Worm (Caenorhabditis elegans) whole organism, L4/young adult: ENCODE results near the gene D2023.4.

ENCODE experiments used
- W03F9.2 ChIP-seq: fragments of 150-350 bp; optimal IDR thresholded peaks from 2 replicates; lab custom pipeline; 2014; ENCODE audit warnings: missing biosample characterization, missing genetic modification characterization
- dao-5 ChIP-seq: sonication (generic microtip); optimal IDR thresholded peaks from 2 replicates; lab custom pipeline; 2016; ENCODE audit warnings: missing genotype, missing genetic modification characterization, moderate library complexity, missing compliant biosample characterization
- him-1 ChIP-seq: sonication (generic microtip); optimal IDR thresholded peaks from 2 replicates; lab custom pipeline; 2016; ENCODE audit warnings: missing genotype, missing genetic modification reagents, missing genetic modification characterization, missing compliant biosample characterization

The D2023.4 gene

ce11 chrV:11825662-11826061 is at the start of gene D2023.4:
TSS of gene D2023.4 (minus strand) at chrV:11825762.
- no peak for TF ChIP-seq him-1 (tag; lab: Kevin White, UChicago)
- no peak for TF ChIP-seq W03F9.2 (tag; lab: Kevin White, UChicago)
- TF ChIP-seq dao-5 (tag; lab: Kevin White, UChicago), result no peak

ce11 chrV:11875060-11875459 is 49.5 kb upstream of the D2023.4 start, which contains the start of gene sulp-4:
TSS of gene sulp-4 (plus strand) at chrV:11875360.
- TF ChIP-seq W03F9.2 (tag; lab: Kevin White, UChicago), result no peak
- no peak for TF ChIP-seq dao-5 (tag; lab: Kevin White, UChicago)
- TF ChIP-seq him-1 (tag; lab: Kevin White, UChicago), result no peak

ce11 chrV:11868142-11868541 is 42.6 kb upstream of the D2023.4 start, which contains the start of gene R13H4.7:
TSS of gene R13H4.7 (minus strand) at chrV:11868242.
- TF ChIP-seq him-1 (tag; lab: Kevin White, UChicago), result no peak
- no peak for TF ChIP-seq W03F9.2 (tag; lab: Kevin White, UChicago)
- TF ChIP-seq dao-5 (tag; lab: Kevin White, UChicago), result no peak

ce11 chrV:11862817-11863216 is 37.3 kb upstream of the D2023.4 start, which contains the start of gene R13H4.6:
TSS of gene R13H4.6 (plus strand) at chrV:11863117.
- TF ChIP-seq him-1 (tag; lab: Kevin White, UChicago) (no peak), W03F9.2 (tag; lab: Kevin White, UChicago) (no peak), dao-5 (tag; lab: Kevin White, UChicago) (no peak)

ce11 chrV:11861880-11862544 is 36.5 kb upstream of the D2023.4 start:
- TF ChIP-seq W03F9.2 (tag; lab: Kevin White, UChicago) (no peak), him-1 (tag; lab: Kevin White, UChicago) (no peak), dao-5 (tag; lab: Kevin White, UChicago) (no peak)

- TF ChIP-seq W03F9.2 (tag; lab: Kevin White, UChicago) (no peak), dao-5 (tag; lab: Kevin White, UChicago) (no peak), him-1 (tag; lab: Kevin White, UChicago) (no peak)
These were observed 34.8 kb upstream of the D2023.4 start, which contains the start of gene R13H4.5 for ce11 chrV:11860375-11860774. TSS of gene R13H4.5 (plus strand) at chrV:11860675.

- no peak for TF ChIP-seq W03F9.2 (tag; lab: Kevin White, UChicago)
- TF ChIP-seq dao-5 (tag; lab: Kevin White, UChicago), result no peak
- TF ChIP-seq him-1 (tag; lab: Kevin White, UChicago), result no peak
These were observed 33.7 kb upstream of the D2023.4 start for ce11 chrV:11859082-11859858.

- TF ChIP-seq him-1 (tag; lab: Kevin White, UChicago) (no peak), W03F9.2 (tag; lab: Kevin White, UChicago) (no peak), dao-5 (tag; lab: Kevin White, UChicago) (no peak)
These were observed 32.7 kb upstream of the D2023.4 start for ce11 chrV:11858299-11858698.

- TF ChIP-seq dao-5 (tag; lab: Kevin White, UChicago), result no peak
- TF ChIP-seq him-1 (tag; lab: Kevin White, UChicago), result no peak
- no peak for TF ChIP-seq W03F9.2 (tag; lab: Kevin White, UChicago)
These were observed 32.2 kb upstream of the D2023.4 start for ce11 chrV:11857756-11858155.

ce11 chrV:11856022-11856421 is 30.5 kb upstream of the D2023.4 start:
- no peak for TF ChIP-seq him-1 (tag; lab: Kevin White, UChicago)
- no peak for TF ChIP-seq dao-5 (tag; lab: Kevin White, UChicago)
- no peak for TF ChIP-seq W03F9.2 (tag; lab: Kevin White, UChicago)

ce11 chrV:11854905-11855304 is 29.3 kb upstream of the D2023.4 start:
- TF ChIP-seq W03F9.2 (tag; lab: Kevin White, UChicago), result no peak
- TF ChIP-seq dao-5 (tag; lab: Kevin White, UChicago), result no peak
- no peak for TF ChIP-seq him-1 (tag; lab: Kevin White, UChicago)

- no peak for TF ChIP-seq him-1 (tag; lab: Kevin White, UChicago)
- TF ChIP-seq dao-5 (tag; lab: Kevin White, UChicago), result no peak
- no peak for TF ChIP-seq W03F9.2 (tag; lab: Kevin White, UChicago)
These were observed 28.2 kb upstream of the D2023.4 start for ce11 chrV:11853723-11854122.

- TF ChIP-seq him-1 (tag; lab: Kevin White, UChicago) (no peak), W03F9.2 (tag; lab: Kevin White, UChicago) (no peak), dao-5 (tag; lab: Kevin White, UChicago) (no peak)
These were observed 26.7 kb upstream of the D2023.4 start for ce11 chrV:11852305-11852704.
